Worm (Caenorhabditis elegans): ENCODE results near the gene C06G4.4.

The C06G4.4 gene

ce11 chrIII:7977224-7977623 lies 388 bp downstream of the C06G4.4 start (continued):
- TF ChIP-seq zip-11 (GFP tag; IDR thresholded peaks at IDR 0.05) (no peak), ces-1 (GFP tag; optimal IDR thresholded peaks at IDR 0.05) (no peak), ceh-32 (tag; optimal IDR thresholded peaks at IDR 0.05; ENCODE audit: poor library complexity) (no peak), F49E8.2 (tag; optimal IDR thresholded peaks at IDR 0.05; ENCODE audit: borderline replicate concordance) (no peak), spr-1 (tag; optimal IDR thresholded peaks at IDR 0.05) (no peak), lsy-2 (tag; optimal IDR thresholded peaks at IDR 0.05) (peak; percentile 25 to 63), D1046.2 (GFP tag; IDR thresholded peaks at IDR 0.05) (no peak), ceh-20 (GFP tag; IDR thresholded peaks at IDR 0.05) (no peak), php-3 (GFP tag; IDR thresholded peaks at IDR 0.05) (0 out of 2 replicates have a peak, but pooled peaks have one; percentile 29), ama-1 (optimal IDR thresholded peaks at IDR 0.05) (peak; percentile 89), pha-4 (GFP tag; IDR thresholded peaks at IDR 0.05) (no peak), pha-4 (tag; optimal IDR thresholded peaks at IDR 0.05) (no peak), spr-3 (GFP tag; optimal IDR thresholded peaks at IDR 0.05) (no peak), lin-15B (tag; optimal IDR thresholded peaks at IDR 0.05) (no peak), nhr-42 (GFP tag; IDR thresholded peaks at IDR 0.05) (peak; percentile 67; the same call in 1 of the 2 replicates), mep-1 (tag; optimal IDR thresholded peaks at IDR 0.05) (peak; percentile 1), hif-1 (tag; optimal IDR thresholded peaks at IDR 0.05) (peak in 1 of 2 experiments; percentile 7), gei-8 (GFP tag; optimal IDR thresholded peaks at IDR 0.05) (no peak), tra-1 (GFP tag; IDR thresholded peaks at IDR 0.05) (no peak), R02D3.7 (tag; optimal IDR thresholded peaks at IDR 0.05) (no peak), ceh-82 (tag; optimal IDR thresholded peaks at IDR 0.05) (no peak), dve-1 (tag; optimal IDR thresholded peaks at IDR 0.05; ENCODE audit: insufficient read depth) (peak; percentile 19), Y105C5A.15 (GFP tag; IDR thresholded peaks at IDR 0.05) (no peak), nhr-237 (tag; optimal IDR thresholded peaks at IDR 0.05) (no peak), unc-130 (GFP tag; optimal IDR thresholded peaks at IDR 0.05) (no peak), fos-1 (tag; optimal IDR thresholded peaks at IDR 0.05) (no peak), zip-2 (tag; optimal IDR thresholded peaks at IDR 0.05) (no peak), T20F7.1 (GFP tag; optimal IDR thresholded peaks at IDR 0.05) (no peak), nhr-76 (tag; optimal IDR thresholded peaks at IDR 0.05) (no peak), lin-1 (GFP tag; IDR thresholded peaks at IDR 0.05) (no peak), daf-19 (GFP tag; conservative IDR thresholded peaks at IDR 0.05) (no peak), unc-62 (GFP tag; optimal IDR thresholded peaks at IDR 0.05 in 1 of 2) (no peak), unc-62 (tag; optimal IDR thresholded peaks at IDR 0.05) (no peak), vab-7 (GFP tag; IDR thresholded peaks at IDR 0.05) (0 out of 2 replicates have a peak, but pooled peaks have one; percentile 23), nhr-77 (tag; optimal IDR thresholded peaks at IDR 0.05) (peak; percentile 24), lin-29 (GFP tag; IDR thresholded peaks at IDR 0.05) (no peak), lin-13 (GFP tag; optimal IDR thresholded peaks at IDR 0.05) (no peak), lir-3 (tag; optimal IDR thresholded peaks at IDR 0.05) (no peak), F37D6.2 (tag; optimal IDR thresholded peaks at IDR 0.05) (no peak), nhr-41 (GFP tag; IDR thresholded peaks at IDR 0.05) (no peak), skn-1 (tag; optimal IDR thresholded peaks at IDR 0.05) (no peak), egl-43 (GFP tag; IDR thresholded peaks at IDR 0.05) (peak; percentile 51; the same call in 1 of the 2 replicates), daf-16 (GFP tag; optimal IDR thresholded peaks at IDR 0.05) (no peak), daf-16 (tag; optimal IDR thresholded peaks at IDR 0.05) (no peak), dmd-8 (GFP tag; IDR thresholded peaks at IDR 0.05) (0 out of 2 replicates have a peak, but pooled peaks have one; percentile 39), zag-1 (tag; optimal IDR thresholded peaks at IDR 0.05) (no peak), Y75B8A.6 (GFP tag; IDR thresholded peaks at IDR 0.05) (0 out of 2 replicates have a peak, but pooled peaks have one; percentile 53), snpc-1.2 (GFP tag; IDR thresholded peaks at IDR 0.05) (no peak; the same call in 1 of the 2 replicates), lin-39 (tag; optimal IDR thresholded peaks at IDR 0.05) (no peak), nhr-11 (tag; optimal IDR thresholded peaks at IDR 0.05) (no peak), ZK337.2 (GFP tag; IDR thresholded peaks at IDR 0.05) (no peak), attf-4 (tag; optimal IDR thresholded peaks at IDR 0.05) (no peak), rbr-2 (tag; optimal IDR thresholded peaks at IDR 0.05) (no peak)

All from whole organism, L4 larva.